Worm (Caenorhabditis elegans): ENCODE results near the gene pho-1.

The pho-1 gene

ce11 chrII:5235758-5236157 is at the start of gene pho-1:
Gene pho-1 (minus strand): TSS chrII:5235846.
- peak; percentile 66 for TF ChIP-seq nhr-80 (tag; optimal IDR thresholded peaks at IDR 0.05)
- TF ChIP-seq dpff-1 (tag; optimal IDR thresholded peaks at IDR 0.05): no peak

- TF ChIP-seq ceh-100 (GFP tag; IDR thresholded peaks at IDR 0.05) (no peak), mel-28 (tag; optimal IDR thresholded peaks at IDR 0.05; ENCODE audit: borderline replicate concordance) (no peak), F39B2.1 (GFP tag; IDR thresholded peaks at IDR 0.05) (no peak)
Measured at ce11 chrII:5285029-5285428, 49.4 kb upstream of the pho-1 start, which contains the start of gene gur-5. Gene gur-5 (plus strand): TSS chrII:5285329.

ce11 chrII:5282740-5283281 is 47.2 kb upstream of the pho-1 start:
- TF ChIP-seq B0336.3 (GFP tag; IDR thresholded peaks at IDR 0.05) (no peak), lsl-1 (GFP tag; optimal IDR thresholded peaks at IDR 0.05) (no peak), repo-1 (tag; optimal IDR thresholded peaks at IDR 0.05) (no peak), egl-18 (GFP tag; IDR thresholded peaks at IDR 0.05) (no peak), C06A6.2 (GFP tag; conservative IDR thresholded peaks at IDR 0.05) (0 out of 2 replicates have a peak, but pooled peaks have one; percentile 54), K12H6.12 (tag; optimal IDR thresholded peaks at IDR 0.05) (no peak), bed-2 (GFP tag; IDR thresholded peaks at IDR 0.05) (no peak), somi-1 (GFP tag; optimal IDR thresholded peaks at IDR 0.05) (peak; percentile 59), ztf-26 (tag; optimal IDR thresholded peaks at IDR 0.05) (peak; percentile 45), lin-40 (tag; optimal IDR thresholded peaks at IDR 0.05) (peak; percentile 21), ets-4 (GFP tag; optimal IDR thresholded peaks at IDR 0.05) (no peak), F10E7.11 (tag; optimal IDR thresholded peaks at IDR 0.05) (no peak), mcd-1 (GFP tag; IDR thresholded peaks at IDR 0.05) (no peak)

DNA sequence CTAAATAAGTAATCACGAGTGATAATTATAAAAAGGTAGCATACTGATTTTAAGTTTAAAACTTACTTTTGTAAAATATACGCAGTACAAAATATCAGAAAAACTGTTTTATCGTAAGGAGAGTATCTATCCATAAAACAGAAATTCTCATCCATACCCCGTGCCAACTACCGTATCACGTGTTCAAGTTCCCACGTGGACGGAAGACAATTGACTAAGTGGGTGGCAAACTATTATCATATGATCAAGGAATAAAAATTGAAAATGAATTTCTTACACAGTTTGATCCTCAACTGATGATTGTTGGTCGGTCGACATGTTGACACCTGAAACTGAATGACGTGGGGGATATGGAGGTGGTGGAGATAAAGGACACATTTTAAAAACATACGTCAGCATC is 46.5 kb upstream of the pho-1 start, which contains the start of gene pmt-1:
Gene pmt-1, minus strand, starts transcription at position 332 of the 400 bp plus-strand sequence.
- TF ChIP-seq tbx-9 (tag; optimal IDR thresholded peaks at IDR 0.05; ENCODE audit: borderline replicate concordance) (no peak), F55B11.4 (tag; optimal IDR thresholded peaks at IDR 0.05; ENCODE audit: borderline replicate concordance, insufficient read depth) (no peak), let-526 (GFP tag; IDR thresholded peaks at IDR 0.05) (0 out of 2 replicates have a peak, but pooled peaks have one; percentile 37), D2030.7 (GFP tag; IDR thresholded peaks at IDR 0.05) (no peak), atf-7 (tag; optimal IDR thresholded peaks at IDR 0.05) (peak; percentile 14), him-1 (tag; optimal IDR thresholded peaks at IDR 0.05) (no peak), cebp-1 (GFP tag; IDR thresholded peaks at IDR 0.05) (no peak), cebp-1 (tag; optimal IDR thresholded peaks at IDR 0.05) (peak; percentile 31), madf-3 (GFP tag; IDR thresholded peaks at IDR 0.05) (0 out of 2 replicates have a peak, but pooled peaks have one; percentile 69), C17E4.6 (GFP tag; IDR thresholded peaks at IDR 0.05) (no peak), sptf-2 (GFP tag; optimal IDR thresholded peaks at IDR 0.05) (no peak), hmg-1.2 (GFP tag; IDR thresholded peaks at IDR 0.05) (0 out of 2 replicates have a peak, but pooled peaks have one; percentile 11), Y53F4B.3 (GFP tag; IDR thresholded peaks at IDR 0.05) (no peak), attf-5 (GFP tag; optimal IDR thresholded peaks at IDR 0.05) (no peak), F39B2.1 (GFP tag; IDR thresholded peaks at IDR 0.05) (no peak), B0261.1 (tag; optimal IDR thresholded peaks at IDR 0.05) (no peak), rcor-1 (GFP tag; IDR thresholded peaks at IDR 0.05) (no peak), ceh-58 (GFP tag; IDR thresholded peaks at IDR 0.05) (no peak), F57C9.4 (tag; optimal IDR thresholded peaks at IDR 0.05) (no peak), K12H6.12 (tag; optimal IDR thresholded peaks at IDR 0.05) (no peak), Y53G8AR.9 (GFP tag; conservative IDR thresholded peaks at IDR 0.05) (no peak), egrh-3 (GFP tag; IDR thresholded peaks at IDR 0.05) (no peak), dpl-1 (GFP tag; optimal IDR thresholded peaks at IDR 0.05) (no peak), mxl-1 (tag; optimal IDR thresholded peaks at IDR 0.05) (no peak), dpff-1 (tag; optimal IDR thresholded peaks at IDR 0.05) (no peak), B0019.2 (GFP tag; conservative IDR thresholded peaks at IDR 0.05) (no peak), nhr-120 (GFP tag; IDR thresholded peaks at IDR 0.05) (no peak), nfya-2 (GFP tag; IDR thresholded peaks at IDR 0.05) (no peak), cebp-2 (GFP tag; IDR thresholded peaks at IDR 0.05) (no peak), ccch-3 (GFP tag; optimal IDR thresholded peaks at IDR 0.05) (no peak)
